Worm (Caenorhabditis elegans) whole organism, L1 larva: Measurements from ENCODE around the gene F07D3.3.

ENCODE experiments used
- Y116A8C.19 ChIP-seq: sonication (generic microtip); optimal IDR thresholded peaks from 2 replicates; lab custom pipeline; 2016; ENCODE audit warnings: missing compliant biosample characterization, missing genetic modification characterization, borderline replicate concordance
- ceh-88 ChIP-seq: fragments of 200-800 bp; sonication (Bioruptor generic); IDR thresholded peaks from 2 replicates; pipeline ENCODE4 v1.3.6; 2022; ENCODE audit warnings: missing genetic modification characterization, missing compliant biosample characterization
- ceh-90 ChIP-seq: sonication (generic microtip); optimal IDR thresholded peaks from 2 replicates; lab custom pipeline; 2016; ENCODE audit warnings: missing genetic modification characterization, missing compliant biosample characterization
- ces-1 ChIP-seq: fragments of 150-350 bp; optimal IDR thresholded peaks from 2 replicates; lab custom pipeline; 2014; ENCODE audit warnings: missing biosample characterization, missing genetic modification reagents, missing genetic modification characterization
- dpl-1 ChIP-seq, 3 experiments: fragments of 150-350 bp in 2 of 3; sonication (generic microtip) in 1 of 3; optimal IDR thresholded peaks; 2 replicates each; lab custom pipeline; 2014 to 2017; ENCODE audit warnings: missing biosample characterization in 3 of 3, missing genetic modification characterization in 3 of 3, missing genetic modification reagents in 3 of 3
- dsc-1 ChIP-seq: sonication (generic microtip); optimal IDR thresholded peaks from 2 replicates; lab custom pipeline; 2016; ENCODE audit warnings: mild to moderate bottlenecking, missing genetic modification characterization, missing compliant biosample characterization
- efl-1 ChIP-seq, 4 experiments: fragments of 150-350 bp; optimal IDR thresholded peaks in 3 of 4; peaks in 1 of 4; 1 replicate in 1 of 4; 2 replicates in 3 of 4; lab custom pipeline; 2014; ENCODE audit warnings: missing biosample characterization in 2 of 4, missing genetic modification characterization in 2 of 4, missing genetic modification reagents in 2 of 4
- egl-13 ChIP-seq: sonication (generic microtip); optimal IDR thresholded peaks from 2 replicates; lab custom pipeline; 2016; ENCODE audit warnings: missing genotype, missing genetic modification reagents, missing genetic modification characterization, missing compliant biosample characterization
- elt-2 ChIP-seq: sonication (generic microtip); optimal IDR thresholded peaks from 2 replicates; lab custom pipeline; 2016; ENCODE audit warnings: missing genetic modification characterization, mild to moderate bottlenecking, inconsistent platforms, missing compliant biosample characterization, missing genetic modification reagents
- fkh-8 ChIP-seq: sonication (generic microtip); optimal IDR thresholded peaks from 2 replicates; lab custom pipeline; 2016; ENCODE audit warnings: mild to moderate bottlenecking, missing genetic modification characterization, missing compliant biosample characterization
- grh-1 ChIP-seq: fragments of 200-800 bp; sonication (Bioruptor generic); IDR thresholded peaks from 2 replicates; pipeline ENCODE4 v1.3.6; 2022; ENCODE audit warnings: missing genetic modification reagents, missing genetic modification characterization, missing compliant biosample characterization
- hlh-4 ChIP-seq: sonication (generic microtip); optimal IDR thresholded peaks from 2 replicates; lab custom pipeline; 2016; ENCODE audit warnings: mild to moderate bottlenecking, missing genetic modification characterization, missing compliant biosample characterization
- isw-1 ChIP-seq: fragments of 200-800 bp; sonication (Bioruptor generic); IDR thresholded peaks from 2 replicates; pipeline ENCODE4 v1.3.6; 2022; ENCODE audit warnings: missing genetic modification characterization, missing compliant biosample characterization
- lin-14 ChIP-seq: fragments of 200-800 bp; sonication (Bioruptor generic); optimal IDR thresholded peaks from 2 replicates; lab custom pipeline; 2018; ENCODE audit warnings: mild to moderate bottlenecking, missing genetic modification characterization, moderate library complexity, missing compliant biosample characterization
- lin-15B ChIP-seq: fragments of 150-350 bp; sonication (generic microtip); optimal IDR thresholded peaks from 3 replicates; lab custom pipeline; 2014; ENCODE audit warnings: missing biosample characterization, missing genetic modification characterization
- lin-35 ChIP-seq, 2 experiments: fragments of 150-350 bp; optimal IDR thresholded peaks; 2 replicates each; lab custom pipeline; 2014; ENCODE audit warnings: missing biosample characterization in 2 of 2, missing genetic modification characterization in 2 of 2, missing genetic modification reagents in 2 of 2
- mdl-1 ChIP-seq, 2 experiments: fragments of 150-350 bp; optimal IDR thresholded peaks; 2 replicates each; lab custom pipeline; 2014 to 2017; ENCODE audit warnings: missing biosample characterization in 2 of 2, missing genetic modification characterization in 2 of 2, inconsistent platforms in 1 of 2
- nhr-19 ChIP-seq: fragments of 200-800 bp; sonication (Bioruptor generic); conservative IDR thresholded peaks from 2 replicates; pipeline ENCODE4 v1.3.6; 2022; ENCODE audit warnings: missing genetic modification characterization, missing compliant biosample characterization
- nhr-237 ChIP-seq: fragments of 150-350 bp; optimal IDR thresholded peaks from 2 replicates; lab custom pipeline; 2014; ENCODE audit warnings: missing biosample characterization, missing genetic modification characterization
- nhr-47 ChIP-seq: sonication (generic microtip); optimal IDR thresholded peaks from 2 replicates; lab custom pipeline; 2016; ENCODE audit warnings: mild to moderate bottlenecking, missing genetic modification characterization, moderate library complexity, missing compliant biosample characterization
- nhr-71 ChIP-seq: sonication (generic microtip); optimal IDR thresholded peaks from 2 replicates; lab custom pipeline; 2016; ENCODE audit warnings: mild to moderate bottlenecking, missing genetic modification characterization, moderate library complexity, missing compliant biosample characterization
- nhr-77 ChIP-seq: fragments of 150-350 bp; optimal IDR thresholded peaks from 2 replicates; lab custom pipeline; 2014; ENCODE audit warnings: missing biosample characterization, missing genetic modification characterization
- pag-3 ChIP-seq: sonication (generic microtip); optimal IDR thresholded peaks from 2 replicates; lab custom pipeline; 2017; ENCODE audit warnings: missing genetic modification characterization, mild to moderate bottlenecking, missing compliant biosample characterization, antibody characterized with exemption, borderline replicate concordance; ENCODE audit not compliant: insufficient read depth
- pax-3 ChIP-seq: fragments of 200-800 bp; sonication (Bioruptor generic); optimal IDR thresholded peaks from 2 replicates; lab custom pipeline; 2018; ENCODE audit warnings: mild to moderate bottlenecking, missing genetic modification characterization, moderate library complexity, missing compliant biosample characterization
- skn-1 ChIP-seq: fragments of 150-350 bp; optimal IDR thresholded peaks from 2 replicates; lab custom pipeline; 2014; ENCODE audit warnings: missing biosample characterization, missing genetic modification characterization
- snu-23 ChIP-seq: sonication (generic microtip); optimal IDR thresholded peaks from 2 replicates; lab custom pipeline; 2016; ENCODE audit warnings: missing genetic modification characterization, missing compliant biosample characterization
- sox-4 ChIP-seq: sonication (generic microtip); optimal IDR thresholded peaks from 2 replicates; lab custom pipeline; 2016; ENCODE audit warnings: missing genetic modification characterization, missing compliant biosample characterization
- sup-37 ChIP-seq: fragments of 200-800 bp; sonication (Bioruptor generic); optimal IDR thresholded peaks from 2 replicates; lab custom pipeline; 2018; ENCODE audit warnings: mild to moderate bottlenecking, missing genetic modification characterization, missing compliant biosample characterization
- unc-30 ChIP-seq: sonication (generic microtip); optimal IDR thresholded peaks from 2 replicates; lab custom pipeline; 2017; ENCODE audit warnings: missing biosample characterization, missing genetic modification characterization
- unc-62 ChIP-seq: fragments of 150-350 bp; optimal IDR thresholded peaks from 2 replicates; lab custom pipeline; 2014; ENCODE audit warnings: missing biosample characterization, missing genetic modification reagents, missing genetic modification characterization
- unc-86 ChIP-seq: sonication (generic microtip); optimal IDR thresholded peaks from 2 replicates; lab custom pipeline; 2016; ENCODE audit warnings: missing genetic modification characterization, missing compliant biosample characterization
- unc-98 ChIP-seq: fragments of 200-800 bp; sonication (Bioruptor generic); IDR thresholded peaks from 2 replicates; pipeline ENCODE4 v1.3.6; 2022; ENCODE audit warnings: missing genetic modification characterization, missing compliant biosample characterization
- vab-15 ChIP-seq: sonication (generic microtip); optimal IDR thresholded peaks from 2 replicates; lab custom pipeline; 2017; ENCODE audit warnings: missing genotype, mild to moderate bottlenecking, missing genetic modification characterization, missing compliant biosample characterization
- zag-1 ChIP-seq: fragments of 150-350 bp; optimal IDR thresholded peaks from 2 replicates; lab custom pipeline; 2014; ENCODE audit warnings: missing biosample characterization, missing genetic modification characterization
- zip-4 ChIP-seq: fragments of 200-800 bp; sonication (Bioruptor generic); optimal IDR thresholded peaks from 2 replicates; lab custom pipeline; 2018; ENCODE audit warnings: mild to moderate bottlenecking, missing genetic modification characterization, moderate library complexity, missing compliant biosample characterization

Gene F07D3.3

ce11 chrV:9492460-9492859 lies 30.0 kb upstream of the F07D3.3 start:
- TF ChIP-seq elt-2 (tag; lab: Kevin White, UChicago) (peak; percentile 24), nhr-47 (no peak)

ce11 chrV:9491440-9492160 lies 29.1 kb upstream of the F07D3.3 start, which contains the start of gene K06A4.7:
Gene K06A4.7, minus strand, starts transcription at chrV:9491490.
- TF ChIP-seq elt-2 (tag; lab: Kevin White, UChicago), result peak; percentile 79
- TF ChIP-seq unc-30 (tag; lab: Kevin White, UChicago), result no peak
- TF ChIP-seq nhr-77 (tag; lab: Kevin White, UChicago), result no peak
- no peak for TF ChIP-seq skn-1 (tag; lab: Kevin White, UChicago)
- TF ChIP-seq lin-35 (GFP tag; optimal IDR thresholded peaks at IDR 0.05; lab: Kevin White, UChicago), result no peak
- no peak for TF ChIP-seq efl-1 (optimal IDR thresholded peaks at IDR 0.05; lab: Kevin White, UChicago)
- TF ChIP-seq efl-1 (GFP tag; optimal IDR thresholded peaks at IDR 0.05 in 1 of 2; lab: Kevin White, UChicago), result peak in 1 of 2 experiments; percentile 43
- TF ChIP-seq, all 84 proteins: peak for 2

- TF ChIP-seq ceh-88 (no peak), elt-2 (tag; lab: Kevin White, UChicago) (peak; percentile 46), Y116A8C.19 (no peak), unc-86 (tag; lab: Kevin White, UChicago) (no peak), egl-13 (tag; lab: Kevin White, UChicago) (no peak), snu-23 (GFP tag; lab: Kevin White, UChicago) (no peak)
These were observed 26.9 kb upstream of the F07D3.3 start, which contains the start of gene K06A4.10 for ce11 chrV:9489411-9489810. Gene K06A4.10, minus strand, starts transcription at chrV:9489800.

- TF ChIP-seq lin-15B (tag; lab: Kevin White, UChicago) (no peak), isw-1 (GFP tag; lab: Robert Waterston, UW) (no peak), fkh-8 (peak; percentile 15), pax-3 (tag; lab: Kevin White, UChicago) (peak; percentile 38), efl-1 (optimal IDR thresholded peaks at IDR 0.05; lab: Kevin White, UChicago) (no peak), efl-1 (GFP tag; optimal IDR thresholded peaks at IDR 0.05 in 1 of 2; lab: Kevin White, UChicago) (peak in 1 of 2 experiments; percentile 69), dsc-1 (tag; lab: Kevin White, UChicago) (peak; percentile 88), nhr-19 (GFP tag; lab: Robert Waterston, UW) (no peak), zip-4 (GFP tag; lab: Kevin White, UChicago) (no peak), vab-15 (tag; lab: Kevin White, UChicago) (no peak), ceh-90 (tag; lab: Kevin White, UChicago) (no peak), zag-1 (tag; lab: Kevin White, UChicago) (no peak), grh-1 (no peak), pag-3 (no peak), sup-37 (no peak), nhr-237 (tag; lab: Kevin White, UChicago) (no peak), nhr-71 (tag; lab: Kevin White, UChicago) (peak; percentile 5), hlh-4 (no peak), unc-98 (GFP tag; lab: Robert Waterston, UW) (no peak), unc-62 (GFP tag; lab: Kevin White, UChicago) (no peak), dpl-1 (GFP tag; optimal IDR thresholded peaks at IDR 0.05; lab: Kevin White, UChicago) (no peak), nhr-77 (tag; lab: Kevin White, UChicago) (no peak), ces-1 (GFP tag; lab: Kevin White, UChicago) (no peak), lin-14 (GFP tag; lab: Kevin White, UChicago) (no peak), sox-4 (tag; lab: Kevin White, UChicago) (peak; percentile 9), mdl-1 (tag; optimal IDR thresholded peaks at IDR 0.05; lab: Kevin White, UChicago) (no peak)
These were observed 23.0 kb upstream of the F07D3.3 start for ce11 chrV:9485508-9485907.
